Fruit fly (Drosophila melanogaster) whole organism, embryonic: ENCODE results near the gene SIDL.

ENCODE experiments used
- Blimp-1 ChIP-seq: fragments of 200-800 bp; sonication (Bioruptor generic); optimal IDR thresholded peaks from 3 replicates; lab custom pipeline; 2018; ENCODE audit warnings: missing biosample characterization, missing genetic modification characterization, mild to moderate bottlenecking, moderate library complexity, missing genetic modification reagents
- CG11093 ChIP-seq: fragments of 200-800 bp; sonication (Bioruptor generic); IDR thresholded peaks from 3 replicates; pipeline ENCODE4 v1.3.6; 2022; ENCODE audit warnings: missing biosample characterization, missing genetic modification characterization
- CG12942 ChIP-seq: fragments of 200-800 bp; sonication (Bioruptor generic); optimal IDR thresholded peaks from 3 replicates; lab custom pipeline; 2016; ENCODE audit warnings: missing biosample characterization, missing genetic modification characterization
- CG13624 ChIP-seq: fragments of 200-800 bp; sonication (Bioruptor generic); optimal IDR thresholded peaks from 2 replicates; lab custom pipeline; 2016; ENCODE audit warnings: missing biosample characterization, missing genetic modification characterization
- CG13894 ChIP-seq: fragments of 200-800 bp; sonication (Bioruptor generic); optimal IDR thresholded peaks from 3 replicates; lab custom pipeline; 2018; ENCODE audit warnings: missing biosample characterization, mild to moderate bottlenecking, missing genetic modification characterization, moderate library complexity
- CG14710 ChIP-seq: fragments of 200-800 bp; sonication (Bioruptor generic); optimal IDR thresholded peaks from 3 replicates; lab custom pipeline; 2019; ENCODE audit warnings: missing biosample characterization, mild to moderate bottlenecking, missing genetic modification characterization, moderate library complexity
- CG16815 ChIP-seq: fragments of 200-800 bp; sonication (Bioruptor generic); optimal IDR thresholded peaks from 3 replicates; lab custom pipeline; 2017; ENCODE audit warnings: missing biosample characterization, mild to moderate bottlenecking, missing genetic modification characterization
- CG18011 ChIP-seq: fragments of 200-800 bp; sonication (Bioruptor generic); optimal IDR thresholded peaks from 2 replicates; lab custom pipeline; 2017; ENCODE audit warnings: missing biosample characterization, missing genetic modification characterization, mild to moderate bottlenecking, moderate library complexity, missing genotype
- CG18262 ChIP-seq: fragments of 200-800 bp; optimal IDR thresholded peaks from 3 replicates; lab custom pipeline; 2019; ENCODE audit warnings: missing biosample characterization, mild to moderate bottlenecking, missing genetic modification characterization, moderate library complexity
- CG18619 ChIP-seq: fragments of 200-800 bp; sonication (Bioruptor generic); optimal IDR thresholded peaks from 3 replicates; lab custom pipeline; 2017; ENCODE audit warnings: missing biosample characterization, mild to moderate bottlenecking, missing genetic modification characterization
- CG31224 ChIP-seq: fragments of 200-800 bp; sonication (Bioruptor generic); IDR thresholded peaks from 2 replicates; pipeline ENCODE4 v1.3.6; 2022; ENCODE audit warnings: missing biosample characterization, missing genetic modification characterization
- CG3995 ChIP-seq: fragments of 200-800 bp; sonication (Bioruptor generic); optimal IDR thresholded peaks from 3 replicates; lab custom pipeline; 2016; ENCODE audit warnings: missing biosample characterization, missing genetic modification characterization
- CG4328 ChIP-seq: fragments of 200-800 bp; sonication (Bioruptor generic); optimal IDR thresholded peaks from 3 replicates; lab custom pipeline; 2017; ENCODE audit warnings: missing biosample characterization, missing genetic modification reagents, missing genetic modification characterization
- CG7786 ChIP-seq: fragments of 200-800 bp; sonication (Bioruptor generic); optimal IDR thresholded peaks from 2 replicates; lab custom pipeline; 2016; ENCODE audit warnings: missing biosample characterization, missing genetic modification characterization
- CG8765 ChIP-seq: fragments of 200-800 bp; sonication (Bioruptor generic); IDR thresholded peaks from 2 replicates; pipeline ENCODE4 v1.3.6; 2022; ENCODE audit warnings: missing biosample characterization, missing genetic modification characterization
- CkIIα-i1 ChIP-seq: fragments of 200-800 bp; sonication (Bioruptor generic); IDR thresholded peaks from 2 replicates; pipeline ENCODE4 v1.3.6; 2022; ENCODE audit warnings: missing biosample characterization, missing genetic modification characterization
- Dp ChIP-seq: fragments of 200-800 bp; sonication (Bioruptor generic); optimal IDR thresholded peaks from 2 replicates; lab custom pipeline; 2018; ENCODE audit warnings: missing biosample characterization, mild to moderate bottlenecking, missing genetic modification characterization, moderate library complexity
- Fer1 ChIP-seq: fragments of 200-800 bp; sonication (Bioruptor generic); optimal IDR thresholded peaks from 2 replicates; lab custom pipeline; 2017; ENCODE audit warnings: missing biosample characterization, mild to moderate bottlenecking, missing genetic modification characterization
- Max ChIP-seq: fragments of 200-800 bp; sonication (Bioruptor generic); optimal IDR thresholded peaks from 2 replicates; lab custom pipeline; 2016; ENCODE audit warnings: missing biosample characterization, mild to moderate bottlenecking, missing genetic modification characterization
- NC2α ChIP-seq: fragments of 200-800 bp; sonication (Bioruptor generic); optimal IDR thresholded peaks from 2 replicates; lab custom pipeline; 2016; ENCODE audit warnings: missing biosample characterization, missing genetic modification characterization
- Ravus ChIP-seq: fragments of 200-800 bp; sonication (Bioruptor generic); IDR thresholded peaks from 2 replicates; pipeline ENCODE4 v1.3.6; 2022; ENCODE audit warnings: missing biosample characterization, missing genetic modification characterization
- Rfx ChIP-seq: fragments of 200-800 bp; sonication (Bioruptor generic); IDR thresholded peaks from 2 replicates; pipeline ENCODE4 v1.3.6; 2022; ENCODE audit warnings: missing biosample characterization, missing genetic modification characterization
- Sox102F ChIP-seq: fragments of 200-800 bp; sonication (Bioruptor generic); optimal IDR thresholded peaks from 2 replicates; lab custom pipeline; 2018; ENCODE audit warnings: missing biosample characterization, mild to moderate bottlenecking, missing genetic modification characterization, moderate library complexity
- Taf1 ChIP-seq: fragments of 200-800 bp; sonication (Bioruptor generic); IDR thresholded peaks from 2 replicates; pipeline ENCODE4 v1.3.6; 2022; ENCODE audit warnings: missing biosample characterization, missing genetic modification characterization
- abd-A ChIP-seq: fragments of 200-800 bp; sonication (Bioruptor generic); optimal IDR thresholded peaks from 3 replicates; lab custom pipeline; 2019; ENCODE audit warnings: missing biosample characterization, mild to moderate bottlenecking, missing genetic modification characterization, moderate library complexity
- aop ChIP-seq: fragments of 200-800 bp; sonication (Bioruptor generic); IDR thresholded peaks from 2 replicates; pipeline ENCODE4 v1.3.6; 2022; ENCODE audit warnings: missing biosample characterization, missing genetic modification characterization
- cas ChIP-seq: fragments of 200-800 bp; sonication (Bioruptor generic); IDR thresholded peaks from 2 replicates; pipeline ENCODE4 v1.3.6; 2022; ENCODE audit warnings: missing biosample characterization, missing genetic modification characterization
- caup ChIP-seq: fragments of 200-800 bp; sonication (Bioruptor generic); optimal IDR thresholded peaks from 3 replicates; lab custom pipeline; 2017; ENCODE audit warnings: missing biosample characterization, mild to moderate bottlenecking, missing genetic modification characterization, moderate library complexity; ENCODE audit not compliant: severe bottlenecking
- chif ChIP-seq, 2 experiments: fragments of 200-800 bp; sonication (Bioruptor generic); optimal IDR thresholded peaks; 3 replicates each; lab custom pipeline; 2016; ENCODE audit warnings: missing biosample characterization in 2 of 2, missing genetic modification characterization in 2 of 2
- corto ChIP-seq: fragments of 200-800 bp; sonication (Bioruptor generic); optimal IDR thresholded peaks from 2 replicates; lab custom pipeline; 2016; ENCODE audit warnings: missing biosample characterization, mild to moderate bottlenecking, missing genetic modification characterization, moderate library complexity
- da ChIP-seq: fragments of 200-800 bp; sonication (Bioruptor generic); optimal IDR thresholded peaks from 2 replicates; lab custom pipeline; 2016; ENCODE audit warnings: missing biosample characterization, missing genetic modification characterization
- dysf ChIP-seq: fragments of 200-800 bp; sonication (Bioruptor generic); IDR thresholded peaks from 3 replicates; pipeline ENCODE4 v1.3.6; 2022; ENCODE audit warnings: missing biosample characterization, missing genetic modification characterization
- emc ChIP-seq: fragments of 200-800 bp; sonication (Bioruptor generic); optimal IDR thresholded peaks from 2 replicates; lab custom pipeline; 2016; ENCODE audit warnings: missing biosample characterization, missing genetic modification characterization
- fu2 ChIP-seq: fragments of 200-800 bp; sonication (Bioruptor generic); optimal IDR thresholded peaks from 2 replicates; lab custom pipeline; 2016; ENCODE audit warnings: missing biosample characterization, missing genetic modification characterization
- gcm ChIP-seq: fragments of 200-800 bp; sonication (Bioruptor generic); optimal IDR thresholded peaks from 2 replicates; lab custom pipeline; 2019; ENCODE audit warnings: missing biosample characterization, mild to moderate bottlenecking, missing genetic modification characterization, moderate library complexity
- ham ChIP-seq: fragments of 200-800 bp; sonication (Bioruptor generic); IDR thresholded peaks from 2 replicates; pipeline ENCODE4 v1.3.6; 2022; ENCODE audit warnings: missing biosample characterization, missing genetic modification characterization
- knrl ChIP-seq: fragments of 200-800 bp; sonication (Bioruptor generic); IDR thresholded peaks from 3 replicates; pipeline ENCODE4 v1.3.6; 2022; ENCODE audit warnings: missing biosample characterization, missing genetic modification characterization; ENCODE audit not compliant: partially characterized antibody
- luna ChIP-seq: fragments of 200-800 bp; sonication (Bioruptor generic); optimal IDR thresholded peaks from 2 replicates; lab custom pipeline; 2016; ENCODE audit warnings: missing biosample characterization, missing genetic modification characterization
- odd ChIP-seq: fragments of 200-800 bp; sonication (Bioruptor generic); optimal IDR thresholded peaks from 2 replicates; lab custom pipeline; 2017; ENCODE audit warnings: missing biosample characterization, mild to moderate bottlenecking, missing genetic modification characterization
- pho ChIP-seq: fragments of 200-800 bp; sonication (Bioruptor generic); optimal IDR thresholded peaks from 2 replicates; lab custom pipeline; 2016; ENCODE audit warnings: missing biosample characterization, missing genetic modification characterization
- shn ChIP-seq: fragments of 200-800 bp; sonication (Bioruptor generic); optimal IDR thresholded peaks from 3 replicates; lab custom pipeline; 2016; ENCODE audit warnings: missing biosample characterization, missing genetic modification characterization
- sna ChIP-seq: fragments of 200-800 bp; sonication (Bioruptor generic); IDR thresholded peaks from 2 replicates; pipeline ENCODE4 v1.3.6; 2022; ENCODE audit warnings: missing biosample characterization, missing genetic modification characterization; ENCODE audit not compliant: partially characterized antibody
- ssp ChIP-seq: fragments of 200-800 bp; sonication (Bioruptor generic); IDR thresholded peaks from 2 replicates; pipeline ENCODE4 v1.3.6; 2022; ENCODE audit warnings: missing biosample characterization, missing genetic modification characterization
- stc ChIP-seq: fragments of 200-800 bp; sonication (Bioruptor generic); IDR thresholded peaks from 2 replicates; pipeline ENCODE4 v1.3.6; 2022; ENCODE audit warnings: missing biosample characterization, missing genetic modification characterization
- sug ChIP-seq: fragments of 200-800 bp; optimal IDR thresholded peaks from 2 replicates; lab custom pipeline; 2019; ENCODE audit warnings: missing biosample characterization, mild to moderate bottlenecking, missing genetic modification characterization, moderate library complexity
- twi ChIP-seq: fragments of 200-800 bp; optimal IDR thresholded peaks from 2 replicates; lab custom pipeline; 2019; ENCODE audit warnings: missing biosample characterization, mild to moderate bottlenecking, missing genetic modification characterization, moderate library complexity
- tx ChIP-seq: fragments of 200-800 bp; sonication (Bioruptor generic); optimal IDR thresholded peaks from 2 replicates; lab custom pipeline; 2016; ENCODE audit warnings: missing biosample characterization, missing genetic modification characterization
- zen ChIP-seq: fragments of 200-800 bp; sonication (Bioruptor generic); optimal IDR thresholded peaks from 3 replicates; lab custom pipeline; 2018; ENCODE audit warnings: missing biosample characterization, mild to moderate bottlenecking, missing genetic modification characterization, moderate library complexity
- zfh1 ChIP-seq: fragments of 200-800 bp; sonication (Bioruptor generic); IDR thresholded peaks from 3 replicates; pipeline ENCODE4 v1.3.6; 2022; ENCODE audit warnings: missing biosample characterization, missing genetic modification characterization

The SIDL gene

dm6 chr3R:15242186-15243045, 23.7 kb upstream of the SIDL start, which contains the start of the genes tefu and Hsc70-4 (continued):
- TF ChIP-seq Fer1 (peak; percentile 22), twi (tag; lab: Kevin White, UChicago) (peak; percentile 61), Sox102F (no peak), da (GFP tag; lab: Kevin White, UChicago) (no peak), Ravus (GFP tag; lab: Robert Waterston, UW) (peak; percentile 43), CG14710 (tag; lab: Kevin White, UChicago) (peak; percentile 92), Blimp-1 (GFP tag; lab: Kevin White, UChicago) (no peak), CG18011 (GFP tag; lab: Kevin White, UChicago) (no peak), emc (GFP tag; lab: Kevin White, UChicago) (no peak), Dp (GFP tag; lab: Kevin White, UChicago) (peak; percentile 69), cas (GFP tag; lab: Robert Waterston, UW) (no peak; the same call in 1 of the 2 replicates), zen (tag; lab: Kevin White, UChicago) (peak; percentile 72), sug (tag; lab: Kevin White, UChicago) (peak; percentile 75), CG16815 (peak; percentile 81), abd-A (no peak), Taf1 (GFP tag; lab: Robert Waterston, UW) (no peak; the same call in 1 of the 2 replicates), odd (GFP tag; lab: Kevin White, UChicago) (peak; percentile 31), CG12942 (GFP tag; lab: Kevin White, UChicago) (peak; percentile 76), CG11093 (GFP tag; lab: Robert Waterston, UW) (peak; percentile 85), CG7786 (peak; percentile 60), CG18262 (tag; lab: Kevin White, UChicago) (no peak), CG3995 (GFP tag; lab: Kevin White, UChicago) (peak; percentile 6), chif (GFP tag; optimal IDR thresholded peaks at IDR 0.05; lab: Kevin White, UChicago) (peak in 1 of 2 experiments; percentile 83), CG18619 (GFP tag; lab: Kevin White, UChicago) (peak; percentile 76), stc (0 out of 2 replicates have a peak, but pooled peaks have one; percentile 29), zfh1 (GFP tag; lab: Robert Waterston, UW) (peak; percentile 63; the same call in 1 of the 3 replicates), pho (GFP tag; lab: Kevin White, UChicago) (peak; percentile 62), corto (no peak), CkIIα-i1 (GFP tag; lab: Robert Waterston, UW) (no peak), caup (peak; percentile 38), CG31224 (GFP tag; lab: Robert Waterston, UW) (peak; percentile 53; the same call in 1 of the 2 replicates), ham (GFP tag; lab: Robert Waterston, UW) (peak; percentile 52; the same call in 1 of the 2 replicates), tx (GFP tag; lab: Kevin White, UChicago) (peak; percentile 60), ssp (GFP tag; lab: Robert Waterston, UW) (peak; percentile 99), CG4328 (no peak), gcm (no peak), aop (GFP tag; lab: Robert Waterston, UW) (no peak), shn (GFP tag; lab: Kevin White, UChicago) (peak; percentile 77), luna (GFP tag; lab: Kevin White, UChicago) (peak; percentile 47), sna (GFP tag; lab: Robert Waterston, UW) (no peak), dysf (GFP tag; lab: Robert Waterston, UW) (peak; percentile 85), Rfx (GFP tag; lab: Robert Waterston, UW) (peak; percentile 88), CG13894 (peak; percentile 76), CG8765 (GFP tag; lab: Robert Waterston, UW) (peak; percentile 78), NC2α (peak; percentile 76), fu2 (GFP tag; lab: Kevin White, UChicago) (peak; percentile 48), Max (GFP tag; lab: Kevin White, UChicago) (peak; percentile 54), knrl (GFP tag; lab: Robert Waterston, UW) (peak; percentile 39; the same call in 1 of the 3 replicates), CG13624 (GFP tag; lab: Kevin White, UChicago) (peak; percentile 48)
